Worm (Caenorhabditis elegans): ENCODE measurements around the gene F54C8.7.

DNA sequence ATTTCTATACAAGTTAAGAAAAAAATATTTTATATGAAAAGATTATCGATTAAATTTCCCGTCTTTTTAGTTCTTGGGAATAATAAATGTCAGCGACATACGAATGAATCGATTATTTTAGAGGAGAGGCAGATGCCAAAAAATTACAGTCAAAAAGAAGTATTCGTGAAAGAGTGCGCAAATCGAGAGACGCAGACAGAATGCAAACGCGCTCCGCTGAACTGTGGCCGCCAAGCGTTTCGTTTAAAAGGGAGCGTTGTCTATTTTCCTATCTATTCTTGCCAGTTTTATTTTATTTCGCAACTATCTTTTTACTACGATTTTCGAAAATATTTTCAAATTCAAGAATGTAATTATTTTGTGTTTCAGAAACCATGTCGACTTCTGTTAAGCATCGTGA is 13.2 kb upstream of the F54C8.7 start, which contains the start of gene baf-1:
- TF ChIP-seq flt-1 (GFP tag; IDR thresholded peaks at IDR 0.05) = no peak
- TF ChIP-seq pes-1 (GFP tag; IDR thresholded peaks at IDR 0.05) = no peak
- no peak for TF ChIP-seq B0310.2 (tag; optimal IDR thresholded peaks at IDR 0.05)
- no peak for TF ChIP-seq tbx-11 (GFP tag; IDR thresholded peaks at IDR 0.05)
- TF ChIP-seq ets-7 (tag; optimal IDR thresholded peaks at IDR 0.05) = no peak
- no peak for TF ChIP-seq F13C5.2 (tag; optimal IDR thresholded peaks at IDR 0.05)
